Fruit fly (Drosophila melanogaster) whole organism: ENCODE results near the gene MFS18.

Experiments
- CG8478 ChIP-seq: fragments of >200 bp; optimal IDR thresholded peaks from 2 replicates; lab custom pipeline; 2018; ENCODE audit warnings: inconsistent platforms
- Dll ChIP-seq: fragments of >200 bp; optimal IDR thresholded peaks from 2 replicates; lab custom pipeline; 2017
- EcR ChIP-seq, 2 experiments: fragments of >200 bp; optimal IDR thresholded peaks; 2 replicates each; lab custom pipeline; 2017; ENCODE audit warnings: missing biosample characterization in 2 of 2, missing genetic modification characterization in 2 of 2, missing genetic modification reagents in 2 of 2
- pan ChIP-seq: fragments of >200 bp; optimal IDR thresholded peaks from 2 replicates; lab custom pipeline; 2017
- psq ChIP-seq: fragments of >200 bp; optimal IDR thresholded peaks from 2 replicates; lab custom pipeline; 2017
- usp ChIP-seq: fragments of >200 bp; optimal IDR thresholded peaks from 2 replicates; lab custom pipeline; 2017; ENCODE audit warnings: missing biosample characterization, missing genetic modification characterization, mixed read lengths

Gene MFS18

DNA sequence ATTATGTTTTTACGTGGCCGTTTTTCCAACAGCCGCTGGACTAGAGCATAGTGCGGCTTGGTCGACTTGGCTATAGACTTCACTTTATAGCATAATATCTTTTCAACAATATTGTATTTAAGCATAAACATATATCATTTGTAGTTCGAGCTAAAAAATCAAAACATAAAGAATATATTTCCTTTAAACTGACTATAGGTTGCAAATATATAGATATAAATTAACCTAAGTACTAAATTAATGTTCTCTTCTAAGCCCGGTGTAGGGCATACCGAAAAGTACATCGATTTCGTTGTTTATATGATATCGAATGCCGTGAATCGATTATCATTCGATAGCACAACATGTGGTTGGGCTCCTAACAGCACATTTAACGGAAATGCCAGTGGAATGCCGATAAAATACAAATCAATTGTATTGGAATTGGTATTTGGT lies at the start of gene MFS18:
Gene MFS18 (minus strand): TSS at position 54 of the 435 bp plus-strand sequence.
- no peak for TF ChIP-seq usp (GFP tag; lab: Kevin White, UChicago)
- TF ChIP-seq EcR (GFP tag; optimal IDR thresholded peaks at IDR 0.05; lab: Kevin White, UChicago), result no peak
- no peak for TF ChIP-seq Dll
- TF ChIP-seq psq (lab: Kevin White, UChicago), result no peak
- no peak for TF ChIP-seq pan (lab: Kevin White, UChicago)
- no peak for TF ChIP-seq CG8478 (lab: Kevin White, UChicago)

DNA sequence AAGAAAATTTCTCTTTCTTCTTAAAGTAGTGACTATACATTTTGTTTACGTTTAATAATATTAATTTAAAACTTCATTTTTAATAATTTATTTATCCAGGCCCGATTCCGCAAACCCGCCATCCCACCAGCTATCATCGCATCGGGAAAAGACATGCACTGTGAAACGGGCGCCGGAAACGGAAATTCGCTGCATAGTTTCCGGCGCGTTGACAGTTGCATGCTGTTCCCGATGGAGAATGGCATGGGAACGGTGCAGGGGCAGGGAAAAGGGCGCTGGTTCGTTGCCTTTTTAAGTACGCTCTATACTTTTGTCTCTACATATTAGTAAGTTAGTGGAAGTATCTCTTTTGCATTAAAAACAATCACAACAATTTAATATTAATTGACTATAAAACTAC lies 29.5 kb upstream of the MFS18 start:
- TF ChIP-seq EcR (GFP tag; optimal IDR thresholded peaks at IDR 0.05; lab: Kevin White, UChicago), result no peak
- no peak for TF ChIP-seq pan (lab: Kevin White, UChicago)
- no peak for TF ChIP-seq psq (lab: Kevin White, UChicago)
- no peak for TF ChIP-seq Dll
- no peak for TF ChIP-seq usp (GFP tag; lab: Kevin White, UChicago)

DNA sequence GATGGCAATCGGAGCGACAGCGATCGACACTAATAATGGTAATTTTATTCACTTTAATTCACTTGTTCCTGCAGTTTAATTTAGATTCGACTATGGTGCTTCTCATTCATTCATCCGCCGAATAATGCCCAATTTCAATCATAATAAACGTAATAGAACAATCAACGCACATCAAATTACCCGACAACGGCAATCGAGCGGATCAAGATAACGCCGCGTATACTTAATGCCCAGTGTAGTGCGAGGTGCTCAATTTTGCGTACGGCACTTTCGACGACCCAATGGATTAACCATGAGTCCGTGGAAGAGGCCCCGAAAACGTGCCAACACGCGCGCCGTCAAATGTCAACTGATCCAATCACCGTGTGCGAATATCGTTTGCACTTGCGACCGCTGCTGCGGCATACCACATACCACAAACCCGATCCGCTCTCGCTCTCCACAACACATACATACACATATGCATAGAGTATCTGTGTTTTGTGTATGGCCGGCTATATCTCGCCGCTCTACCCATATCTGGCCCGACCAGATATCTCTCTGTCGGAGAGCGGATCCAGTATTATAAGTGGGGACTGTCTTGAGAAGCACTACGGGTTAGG lies 28.3 kb upstream of the MFS18 start, which contains the start of gene ine:
Gene ine (minus strand): TSS at position 351 of the 602 bp plus-strand sequence.
- TF ChIP-seq pan (lab: Kevin White, UChicago) (no peak), psq (lab: Kevin White, UChicago) (no peak), EcR (GFP tag; optimal IDR thresholded peaks at IDR 0.05; lab: Kevin White, UChicago) (no peak), CG8478 (lab: Kevin White, UChicago) (no peak), usp (GFP tag; lab: Kevin White, UChicago) (no peak), Dll (no peak)

DNA sequence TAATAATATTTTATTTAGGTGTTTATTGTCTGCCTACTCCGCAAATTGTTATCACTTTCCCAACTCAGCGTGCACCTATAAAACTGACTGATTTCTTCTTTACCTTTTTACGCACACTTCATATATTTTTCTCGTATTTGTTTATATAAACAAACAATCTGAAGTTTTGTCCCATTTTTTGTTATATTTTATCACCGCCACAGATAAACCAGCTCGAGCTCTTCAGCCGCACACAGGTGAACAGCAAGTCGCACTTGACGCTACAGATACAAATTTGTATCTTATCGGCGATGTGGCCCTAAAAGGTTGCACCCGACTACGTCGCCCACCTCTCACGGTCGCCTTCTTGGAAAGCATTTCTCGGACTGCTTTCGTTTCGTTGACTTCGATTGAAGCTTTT lies 27.0 kb upstream of the MFS18 start:
- TF ChIP-seq CG8478 (lab: Kevin White, UChicago) (no peak), psq (lab: Kevin White, UChicago) (no peak), pan (lab: Kevin White, UChicago) (no peak), Dll (no peak), EcR (GFP tag; optimal IDR thresholded peaks at IDR 0.05; lab: Kevin White, UChicago) (no peak), usp (GFP tag; lab: Kevin White, UChicago) (no peak)

DNA sequence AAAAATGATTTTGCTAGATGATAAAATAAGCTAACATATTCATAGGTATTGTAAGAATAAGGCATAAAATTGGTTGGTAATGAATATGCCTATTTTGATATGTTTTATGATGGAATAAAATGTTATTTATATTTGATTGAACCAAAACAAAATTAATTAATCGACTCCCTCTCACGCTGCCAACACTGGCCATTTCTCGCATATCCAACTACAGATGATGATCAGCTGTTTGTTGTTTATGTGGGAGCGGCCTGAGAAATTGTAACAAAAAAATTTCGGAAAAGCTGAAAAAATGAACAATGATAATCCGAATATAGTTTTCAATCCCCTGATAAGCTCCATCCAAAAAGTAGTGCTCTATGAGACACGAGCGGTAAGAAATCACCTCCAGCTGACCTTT lies 16.5 kb upstream of the MFS18 start, which contains the start of gene FIG4:
Gene FIG4 (plus strand): TSS at position 229 of the 400 bp plus-strand sequence.
- no peak for TF ChIP-seq EcR (GFP tag; optimal IDR thresholded peaks at IDR 0.05; lab: Kevin White, UChicago)
- TF ChIP-seq Dll, result no peak
- TF ChIP-seq pan (lab: Kevin White, UChicago), result no peak
- no peak for TF ChIP-seq CG8478 (lab: Kevin White, UChicago)
- no peak for TF ChIP-seq usp (GFP tag; lab: Kevin White, UChicago)
- no peak for TF ChIP-seq psq (lab: Kevin White, UChicago)

DNA sequence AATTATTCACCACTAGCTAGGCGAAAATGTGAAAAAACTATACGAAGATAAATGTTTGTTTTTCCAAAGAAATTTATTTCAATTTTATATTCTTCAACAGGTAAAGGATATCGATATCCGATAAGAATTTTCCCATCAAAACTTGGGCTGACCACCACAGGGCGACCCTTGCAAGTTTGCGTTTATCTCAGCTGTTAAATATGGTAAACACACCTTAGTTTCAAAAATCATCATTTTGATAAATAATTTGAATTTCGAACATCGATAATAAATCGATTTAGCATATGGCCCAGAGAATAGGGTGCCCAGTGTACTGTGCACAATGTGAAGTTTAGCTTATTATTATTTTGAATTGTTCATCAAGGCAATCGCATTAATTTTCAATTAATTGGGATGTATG lies 14.9 kb upstream of the MFS18 start, which contains the start of the genes CG15443 and Paris:
Gene CG15443 (minus strand): TSS at position 125 of the 400 bp plus-strand sequence.
Gene Paris (plus strand): TSS at position 289 of the 400 bp plus-strand sequence.
- TF ChIP-seq psq (lab: Kevin White, UChicago), result no peak

DNA sequence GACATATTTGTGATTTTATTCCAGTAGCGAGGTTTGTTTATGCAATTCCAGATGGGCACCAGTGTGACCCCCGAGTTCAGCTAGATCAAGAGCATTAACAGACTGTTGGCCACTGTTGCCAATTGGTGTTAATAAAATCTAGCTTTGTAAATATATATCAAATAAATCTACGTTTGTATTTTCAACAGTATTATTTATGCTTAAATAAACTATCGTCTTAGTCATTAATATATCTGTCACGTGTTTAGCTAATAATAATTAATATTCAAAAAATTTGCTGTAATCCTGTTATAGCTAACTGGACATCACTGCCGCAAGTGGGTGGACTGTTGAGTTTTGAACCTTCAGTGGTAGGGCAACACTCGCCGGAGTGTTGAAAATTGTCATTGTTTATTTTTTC lies 11.1 kb upstream of the MFS18 start, which contains the start of the genes mRpL27 and CG15435:
Gene mRpL27 (minus strand): TSS at position 96 of the 400 bp plus-strand sequence.
Gene CG15435 (plus strand): TSS at position 187 of the 400 bp plus-strand sequence.
- TF ChIP-seq CG8478 (lab: Kevin White, UChicago) (no peak), Dll (no peak), EcR (GFP tag; optimal IDR thresholded peaks at IDR 0.05; lab: Kevin White, UChicago) (no peak), usp (GFP tag; lab: Kevin White, UChicago) (no peak), pan (lab: Kevin White, UChicago) (no peak), psq (lab: Kevin White, UChicago) (no peak)

DNA sequence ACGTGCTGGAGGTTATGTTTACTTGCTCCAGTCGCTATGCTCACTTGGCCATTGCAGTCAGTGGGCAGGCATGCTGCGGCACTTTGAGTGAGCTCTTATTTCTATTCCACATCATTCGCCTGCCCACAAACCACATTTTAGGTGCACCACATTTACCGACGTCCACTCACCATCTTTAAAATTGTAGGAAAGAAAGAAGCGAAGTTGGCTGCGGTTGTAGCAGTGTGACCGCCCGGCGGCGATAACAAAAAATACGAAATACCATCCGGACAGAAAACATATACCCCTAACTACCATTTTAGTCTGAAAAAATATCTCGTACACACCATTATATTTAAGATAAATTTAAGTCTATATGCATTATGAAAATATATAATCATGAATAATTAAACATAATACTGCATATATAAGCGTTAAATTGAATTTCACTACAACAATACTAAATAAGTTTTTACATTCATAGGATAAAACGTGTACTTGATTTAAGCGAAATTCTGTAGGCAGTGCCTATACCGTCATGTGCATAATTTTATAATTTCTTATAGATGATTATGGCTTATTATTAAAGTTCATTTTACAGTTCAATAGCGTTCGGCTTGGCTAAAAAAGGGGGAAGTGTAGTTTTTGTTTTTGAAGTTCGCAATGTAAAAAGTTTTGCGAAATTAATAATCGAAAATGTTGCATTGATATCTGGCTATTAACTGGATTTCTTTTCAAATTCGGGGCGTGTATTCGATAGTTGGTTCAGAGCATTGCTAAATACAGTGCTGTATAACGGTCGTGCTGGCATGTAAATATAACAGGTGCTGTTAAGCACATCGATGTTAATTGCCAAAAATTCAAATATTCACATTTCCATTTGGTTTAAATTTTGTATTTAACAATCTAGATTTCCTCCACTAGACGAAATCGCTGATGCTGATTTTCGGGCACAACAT lies 10.0 kb upstream of the MFS18 start, which contains the start of gene RpL27A:
Gene RpL27A (minus strand): TSS at position 246 of the 938 bp plus-strand sequence.
- no peak for TF ChIP-seq EcR (GFP tag; optimal IDR thresholded peaks at IDR 0.05; lab: Kevin White, UChicago)
- no peak for TF ChIP-seq CG8478 (lab: Kevin White, UChicago)
- TF ChIP-seq psq (lab: Kevin White, UChicago), result no peak
- no peak for TF ChIP-seq usp (GFP tag; lab: Kevin White, UChicago)
- no peak for TF ChIP-seq pan (lab: Kevin White, UChicago)
- no peak for TF ChIP-seq Dll

DNA sequence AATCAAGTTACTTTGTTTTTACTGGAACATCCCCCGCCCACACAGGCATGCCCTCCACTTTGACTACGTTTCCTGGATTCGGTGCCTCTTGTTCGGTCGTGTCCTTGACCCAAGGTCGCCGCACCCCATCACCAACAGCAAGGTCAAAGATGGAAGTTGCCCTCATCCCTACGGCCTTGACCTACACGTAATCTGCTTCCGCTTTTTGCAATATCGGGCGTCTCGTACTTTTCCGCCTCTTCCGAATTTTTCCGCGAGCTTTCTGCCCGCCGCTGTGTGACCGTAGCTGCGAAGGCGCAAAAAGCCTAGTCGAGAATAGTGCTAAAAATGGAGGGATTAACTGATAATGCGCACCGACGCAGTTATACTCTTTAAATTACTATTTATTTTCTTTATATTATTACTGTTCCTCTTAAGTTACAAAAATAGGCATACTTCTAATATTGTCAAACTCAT lies 8.1 kb upstream of the MFS18 start, which contains the start of gene Gs1l:
Gene Gs1l (minus strand): TSS at position 269 of the 456 bp plus-strand sequence.
- TF ChIP-seq usp (GFP tag; lab: Kevin White, UChicago) (no peak), Dll (no peak), pan (lab: Kevin White, UChicago) (no peak), EcR (GFP tag; optimal IDR thresholded peaks at IDR 0.05; lab: Kevin White, UChicago) (no peak), CG8478 (lab: Kevin White, UChicago) (no peak), psq (lab: Kevin White, UChicago) (no peak)

DNA sequence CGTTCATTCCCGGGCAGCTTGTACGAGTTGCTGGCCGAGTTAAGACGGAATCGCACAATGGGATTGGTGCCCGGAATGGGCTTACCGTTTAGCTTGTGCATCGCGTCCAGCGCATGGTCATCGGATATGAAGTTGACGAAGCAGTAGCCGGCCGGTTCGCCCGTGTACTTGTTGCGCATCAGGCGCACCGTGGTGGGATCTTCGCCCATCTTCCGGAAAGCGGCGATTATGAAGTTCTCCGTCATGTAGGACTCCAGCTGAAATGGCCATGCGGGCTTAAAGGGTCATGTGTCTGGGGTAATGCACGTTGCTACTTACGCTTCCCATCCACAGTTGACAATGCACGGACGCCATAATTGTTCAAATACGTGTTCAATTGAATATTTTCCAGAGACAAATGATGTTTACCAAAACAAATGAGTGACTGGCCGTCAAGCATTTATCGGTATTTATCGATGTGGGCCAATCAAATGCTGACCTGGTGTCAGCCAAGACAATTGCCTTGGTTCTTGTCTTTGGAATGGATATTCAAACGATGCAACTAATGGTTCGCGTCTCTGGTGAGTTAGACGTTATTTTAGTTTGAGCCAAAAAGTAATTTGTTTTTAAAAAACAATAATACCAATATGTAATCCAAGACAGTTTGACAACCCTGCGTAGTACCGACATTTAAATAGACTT lies 5.7 kb upstream of the MFS18 start, which contains the start of the genes Secp43 and ND-B8:
Gene Secp43 (minus strand): TSS at position 445 of the 681 bp plus-strand sequence.
Gene ND-B8 (plus strand): TSS at position 618 of the 681 bp plus-strand sequence.
- TF ChIP-seq psq (lab: Kevin White, UChicago) (no peak), EcR (GFP tag; optimal IDR thresholded peaks at IDR 0.05; lab: Kevin White, UChicago) (no peak), usp (GFP tag; lab: Kevin White, UChicago) (no peak), CG8478 (lab: Kevin White, UChicago) (no peak), pan (lab: Kevin White, UChicago) (no peak), Dll (no peak)
